Fruit fly (Drosophila melanogaster) whole organism, embryonic: ENCODE data around the gene Arc42.

Experiments used
- CG10462 ChIP-seq: fragments of 200-800 bp; sonication (Bioruptor generic); optimal IDR thresholded peaks from 2 replicates; lab custom pipeline; 2016; ENCODE audit warnings: missing biosample characterization, missing genetic modification characterization
- CG11085 ChIP-seq: fragments of 200-800 bp; sonication (Bioruptor generic); IDR thresholded peaks from 2 replicates; pipeline ENCODE4 v1.3.6; 2022; ENCODE audit warnings: missing biosample characterization, missing genetic modification characterization
- CG11398 ChIP-seq: fragments of 200-800 bp; sonication (Bioruptor generic); optimal IDR thresholded peaks from 2 replicates; lab custom pipeline; 2016; ENCODE audit warnings: missing biosample characterization, missing genetic modification characterization
- CG11504 ChIP-seq: fragments of 200-800 bp; sonication (Bioruptor generic); optimal IDR thresholded peaks from 3 replicates; lab custom pipeline; 2019; ENCODE audit warnings: missing biosample characterization, mild to moderate bottlenecking, missing genetic modification characterization, moderate library complexity
- CG12071 ChIP-seq: fragments of 200-800 bp; sonication (Bioruptor generic); optimal IDR thresholded peaks from 3 replicates; lab custom pipeline; 2018; ENCODE audit warnings: missing biosample characterization, mild to moderate bottlenecking, missing genetic modification characterization
- CG12155 ChIP-seq: fragments of 200-800 bp; sonication (Bioruptor generic); optimal IDR thresholded peaks from 3 replicates; lab custom pipeline; 2016; ENCODE audit warnings: missing biosample characterization, missing genetic modification characterization
- CG1233 ChIP-seq: fragments of 200-800 bp; sonication (Bioruptor generic); optimal IDR thresholded peaks from 4 replicates; lab custom pipeline; 2018; ENCODE audit warnings: missing biosample characterization, mild to moderate bottlenecking, missing genetic modification characterization
- CG12744 ChIP-seq: fragments of 200-800 bp; sonication (Bioruptor generic); optimal IDR thresholded peaks from 2 replicates; lab custom pipeline; 2016; ENCODE audit warnings: missing biosample characterization, missing genetic modification characterization
- CG1529 ChIP-seq: fragments of 200-800 bp; sonication (Bioruptor generic); optimal IDR thresholded peaks from 3 replicates; lab custom pipeline; 2018; ENCODE audit warnings: missing biosample characterization, missing genetic modification characterization
- CG2120 ChIP-seq: fragments of 200-800 bp; sonication (Bioruptor generic); optimal IDR thresholded peaks from 3 replicates; lab custom pipeline; 2016; ENCODE audit warnings: missing biosample characterization, missing genetic modification characterization
- CG3847 ChIP-seq: fragments of 200-800 bp; sonication (Bioruptor generic); IDR thresholded peaks from 2 replicates; pipeline ENCODE4 v1.3.6; 2022; ENCODE audit warnings: missing biosample characterization, missing genetic modification characterization
- CG6765 ChIP-seq: fragments of 200-800 bp; sonication (Bioruptor generic); optimal IDR thresholded peaks from 3 replicates; lab custom pipeline; 2017; ENCODE audit warnings: missing biosample characterization, mild to moderate bottlenecking, missing genetic modification characterization
- CG6813 ChIP-seq: fragments of 200-800 bp; sonication (Bioruptor generic); optimal IDR thresholded peaks from 2 replicates; lab custom pipeline; 2017; ENCODE audit warnings: missing biosample characterization, missing genetic modification characterization, mild to moderate bottlenecking, moderate library complexity, missing genetic modification reagents
- CG7839 ChIP-seq: fragments of 200-800 bp; sonication (Bioruptor generic); optimal IDR thresholded peaks from 3 replicates; lab custom pipeline; 2018; ENCODE audit warnings: missing biosample characterization, mild to moderate bottlenecking, missing genetic modification characterization, moderate library complexity
- CG8089 ChIP-seq: fragments of 200-800 bp; sonication (Bioruptor generic); optimal IDR thresholded peaks from 3 replicates; lab custom pipeline; 2016; ENCODE audit warnings: missing biosample characterization, missing genetic modification characterization
- CG9215 ChIP-seq: fragments of 200-800 bp; sonication (Bioruptor generic); IDR thresholded peaks from 2 replicates; pipeline ENCODE4 v1.3.6; 2022; ENCODE audit warnings: missing biosample characterization, missing genetic modification characterization
- CG9727 ChIP-seq: fragments of 200-800 bp; sonication (Bioruptor generic); optimal IDR thresholded peaks from 3 replicates; lab custom pipeline; 2017; ENCODE audit warnings: missing biosample characterization, mild to moderate bottlenecking, missing genetic modification characterization
- CoRest ChIP-seq: fragments of 200-800 bp; sonication (Bioruptor generic); optimal IDR thresholded peaks from 3 replicates; lab custom pipeline; 2018; ENCODE audit warnings: missing biosample characterization, mild to moderate bottlenecking, missing genetic modification characterization, moderate library complexity
- E2f1 ChIP-seq: fragments of 200-800 bp; sonication (Bioruptor generic); IDR thresholded peaks from 2 replicates; pipeline ENCODE4 v1.3.6; 2022; ENCODE audit warnings: missing biosample characterization, missing genetic modification characterization
- Fer1 ChIP-seq: fragments of 200-800 bp; sonication (Bioruptor generic); optimal IDR thresholded peaks from 2 replicates; lab custom pipeline; 2017; ENCODE audit warnings: missing biosample characterization, mild to moderate bottlenecking, missing genetic modification characterization
- HLH3B ChIP-seq: fragments of 200-800 bp; sonication (Bioruptor generic); IDR thresholded peaks from 2 replicates; pipeline ENCODE4 v1.3.6; 2022; ENCODE audit warnings: missing biosample characterization, missing genetic modification characterization
- Hmr ChIP-seq: fragments of 200-800 bp; sonication (Bioruptor generic); optimal IDR thresholded peaks from 3 replicates; lab custom pipeline; 2017; ENCODE audit warnings: mild to moderate bottlenecking, missing biosample characterization, missing genetic modification reagents, missing genetic modification characterization
- Hsf ChIP-seq: fragments of 200-800 bp; sonication (Bioruptor generic); optimal IDR thresholded peaks from 3 replicates; lab custom pipeline; 2016; ENCODE audit warnings: missing biosample characterization, missing genetic modification characterization
- Jarid2 ChIP-seq: fragments of 200-800 bp; sonication (Bioruptor generic); optimal IDR thresholded peaks from 3 replicates; lab custom pipeline; 2017; ENCODE audit warnings: mild to moderate bottlenecking, missing biosample characterization, missing genetic modification reagents, missing genetic modification characterization
- Lhr ChIP-seq: fragments of 200-800 bp; sonication (Bioruptor generic); optimal IDR thresholded peaks from 3 replicates; lab custom pipeline; 2017; ENCODE audit warnings: mild to moderate bottlenecking, missing biosample characterization, missing genetic modification reagents, missing genetic modification characterization
- Mes4 ChIP-seq: fragments of 200-800 bp; sonication (Bioruptor generic); optimal IDR thresholded peaks from 2 replicates; lab custom pipeline; 2016; ENCODE audit warnings: missing biosample characterization, missing genetic modification characterization
- Nf-YB ChIP-seq: fragments of 200-800 bp; sonication (Bioruptor generic); optimal IDR thresholded peaks from 3 replicates; lab custom pipeline; 2019; ENCODE audit warnings: missing biosample characterization, mild to moderate bottlenecking, missing genetic modification characterization, moderate library complexity
- Pdp1 ChIP-seq, 2 experiments: fragments of 200-800 bp; sonication (Bioruptor generic); optimal IDR thresholded peaks; 3 replicates each; lab custom pipeline; 2016; ENCODE audit warnings: missing biosample characterization in 2 of 2, missing genetic modification characterization in 2 of 2, mild to moderate bottlenecking in 1 of 2, moderate library complexity in 1 of 2
- Ptx1 ChIP-seq: fragments of 200-800 bp; sonication (Bioruptor generic); IDR thresholded peaks from 2 replicates; pipeline ENCODE4 v1.3.6; 2022; ENCODE audit warnings: missing biosample characterization, missing genetic modification characterization
- chm ChIP-seq: fragments of 200-800 bp; sonication (Bioruptor generic); IDR thresholded peaks from 2 replicates; pipeline ENCODE4 v1.3.6; 2022; ENCODE audit warnings: missing biosample characterization, missing genetic modification characterization
- corto ChIP-seq: fragments of 200-800 bp; sonication (Bioruptor generic); optimal IDR thresholded peaks from 2 replicates; lab custom pipeline; 2016; ENCODE audit warnings: missing biosample characterization, mild to moderate bottlenecking, missing genetic modification characterization, moderate library complexity
- dan ChIP-seq: fragments of 200-800 bp; sonication (Bioruptor generic); IDR thresholded peaks from 2 replicates; pipeline ENCODE4 v1.3.6; 2022; ENCODE audit warnings: missing biosample characterization, missing genetic modification characterization
- eve ChIP-seq, 2 experiments: fragments of >200 bp; optimal IDR thresholded peaks; 2 replicates each; lab custom pipeline; 2017; ENCODE audit warnings: missing biosample characterization in 2 of 2, missing genetic modification characterization in 2 of 2
- gem ChIP-seq: fragments of 200-800 bp; sonication (Bioruptor generic); optimal IDR thresholded peaks from 2 replicates; lab custom pipeline; 2019; ENCODE audit warnings: missing biosample characterization, mild to moderate bottlenecking, missing genetic modification characterization, moderate library complexity
- lmd ChIP-seq: fragments of 200-800 bp; sonication (Bioruptor generic); IDR thresholded peaks from 2 replicates; pipeline ENCODE4 v1.3.6; 2022; ENCODE audit warnings: missing biosample characterization, missing genetic modification characterization
- luna ChIP-seq: fragments of 200-800 bp; sonication (Bioruptor generic); optimal IDR thresholded peaks from 2 replicates; lab custom pipeline; 2016; ENCODE audit warnings: missing biosample characterization, missing genetic modification characterization
- nerfin-1 ChIP-seq: fragments of 200-800 bp; sonication (Bioruptor generic); optimal IDR thresholded peaks from 3 replicates; lab custom pipeline; 2019; ENCODE audit warnings: missing biosample characterization, mild to moderate bottlenecking, missing genetic modification characterization, moderate library complexity
- nmo ChIP-seq: fragments of 200-800 bp; sonication (Bioruptor generic); optimal IDR thresholded peaks from 2 replicates; lab custom pipeline; 2018; ENCODE audit warnings: missing biosample characterization, mild to moderate bottlenecking, missing genetic modification characterization, moderate library complexity
- pita ChIP-seq: fragments of 200-800 bp; sonication (Bioruptor generic); optimal IDR thresholded peaks from 2 replicates; lab custom pipeline; 2017; ENCODE audit warnings: missing biosample characterization, mild to moderate bottlenecking, missing genetic modification characterization
- rib ChIP-seq: fragments of 200-800 bp; sonication (Bioruptor generic); IDR thresholded peaks from 2 replicates; pipeline ENCODE4 v1.3.6; 2022; ENCODE audit warnings: missing biosample characterization, missing genetic modification characterization
- row ChIP-seq: fragments of 200-800 bp; sonication (Bioruptor generic); IDR thresholded peaks from 3 replicates; pipeline ENCODE4 v1.3.6; 2022; ENCODE audit warnings: missing biosample characterization, missing genetic modification characterization
- scrt ChIP-seq: fragments of 200-800 bp; sonication (Bioruptor generic); optimal IDR thresholded peaks from 2 replicates; lab custom pipeline; 2018; ENCODE audit warnings: missing biosample characterization, mild to moderate bottlenecking, missing genetic modification characterization, moderate library complexity
- sim ChIP-seq: fragments of 200-800 bp; sonication (Bioruptor generic); IDR thresholded peaks from 2 replicates; pipeline ENCODE4 v1.3.6; 2022; ENCODE audit warnings: missing biosample characterization, missing genetic modification characterization
- so ChIP-seq: fragments of 200-800 bp; sonication (Bioruptor generic); IDR thresholded peaks from 3 replicates; pipeline ENCODE4 v1.3.6; 2022; ENCODE audit warnings: missing biosample characterization, missing genetic modification characterization
- ssp ChIP-seq: fragments of 200-800 bp; sonication (Bioruptor generic); IDR thresholded peaks from 2 replicates; pipeline ENCODE4 v1.3.6; 2022; ENCODE audit warnings: missing biosample characterization, missing genetic modification characterization
- sug ChIP-seq: fragments of 200-800 bp; optimal IDR thresholded peaks from 2 replicates; lab custom pipeline; 2019; ENCODE audit warnings: missing biosample characterization, mild to moderate bottlenecking, missing genetic modification characterization, moderate library complexity
- tll ChIP-seq, 2 experiments: fragments of 200-800 bp in 1 of 2; fragments of >200 bp in 1 of 2; sonication (Bioruptor generic) in 1 of 2; optimal IDR thresholded peaks; 2 replicates each; lab custom pipeline; 2017 to 2019; ENCODE audit warnings: missing biosample characterization in 2 of 2, missing genetic modification characterization in 2 of 2, mild to moderate bottlenecking in 1 of 2, moderate library complexity in 1 of 2
- toy ChIP-seq: fragments of 200-800 bp; sonication (Bioruptor generic); IDR thresholded peaks from 2 replicates; pipeline ENCODE4 v1.3.6; 2022; ENCODE audit warnings: missing biosample characterization, missing genetic modification characterization
- usp ChIP-seq: fragments of >200 bp; optimal IDR thresholded peaks from 2 replicates; lab custom pipeline; 2017; ENCODE audit warnings: missing biosample characterization, missing genetic modification characterization
- zen2 ChIP-seq: fragments of 200-800 bp; sonication (Bioruptor generic); IDR thresholded peaks from 3 replicates; pipeline ENCODE4 v1.3.6; 2022; ENCODE audit warnings: missing biosample characterization, missing genetic modification characterization; ENCODE audit not compliant: partially characterized antibody

The Arc42 gene

dm6 chr3R:19890340-19890998, 12.9 kb downstream of the Arc42 start, which contains the start of gene CG4733 (continued):
- peak; percentile 60 for TF ChIP-seq Jarid2 (GFP tag; lab: Kevin White, UChicago)
- no peak for TF ChIP-seq CG9727
- TF ChIP-seq ssp = no peak
- TF ChIP-seq CG1529 (GFP tag; lab: Kevin White, UChicago) = no peak
- TF ChIP-seq E2f1 = no peak
- TF ChIP-seq tll (GFP tag; optimal IDR thresholded peaks at IDR 0.05; lab: Kevin White, UChicago) = no peak
- no peak for TF ChIP-seq CG11085
- no peak for TF ChIP-seq dan (GFP tag; lab: Robert Waterston, UW)
- no peak for TF ChIP-seq CG12744
- no peak for TF ChIP-seq CG11398
- no peak for TF ChIP-seq nerfin-1
- TF ChIP-seq zen2 (GFP tag; lab: Robert Waterston, UW) = peak; percentile 57; the same call in 2 of the 3 replicates
- TF ChIP-seq CG1233 (GFP tag; lab: Kevin White, UChicago) = no peak
- TF ChIP-seq eve (GFP tag; optimal IDR thresholded peaks at IDR 0.05; lab: Kevin White, UChicago) = no peak
- TF ChIP-seq nmo (GFP tag; lab: Kevin White, UChicago) = peak; percentile 1
- no peak for TF ChIP-seq Hmr (GFP tag; lab: Kevin White, UChicago)
- TF ChIP-seq lmd = no peak
- no peak for TF ChIP-seq Fer1 (GFP tag; lab: Kevin White, UChicago)
- TF ChIP-seq CG12155 (GFP tag; lab: Kevin White, UChicago) = peak; percentile 3
- no peak for TF ChIP-seq Mes4
- peak; percentile 91 for TF ChIP-seq row (GFP tag; lab: Robert Waterston, UW)
- TF ChIP-seq sim (GFP tag; lab: Robert Waterston, UW) = no peak
- TF ChIP-seq corto (GFP tag; lab: Kevin White, UChicago) = no peak
- TF ChIP-seq CG12071 (GFP tag; lab: Kevin White, UChicago) = no peak
- no peak for TF ChIP-seq CG10462 (GFP tag; lab: Kevin White, UChicago)
- TF ChIP-seq luna (GFP tag; lab: Kevin White, UChicago) = no peak
- peak; percentile 24 for TF ChIP-seq CG11504 (tag; lab: Kevin White, UChicago)
- TF ChIP-seq usp (GFP tag; lab: Kevin White, UChicago) = no peak
- no peak for TF ChIP-seq Pdp1 (GFP tag; optimal IDR thresholded peaks at IDR 0.05; lab: Kevin White, UChicago)
- TF ChIP-seq rib = no peak
- TF ChIP-seq toy (GFP tag; lab: Robert Waterston, UW) = no peak
- TF ChIP-seq so (GFP tag; lab: Robert Waterston, UW) = peak; percentile 71; the same call in 1 of the 3 replicates
- no peak for TF ChIP-seq Hsf (GFP tag; lab: Kevin White, UChicago)
- no peak for TF ChIP-seq pita
- peak; percentile 5 for TF ChIP-seq Nf-YB (GFP tag; lab: Kevin White, UChicago)
- no peak for TF ChIP-seq Ptx1 (GFP tag; lab: Robert Waterston, UW)
- peak; percentile 58 for TF ChIP-seq sug (tag; lab: Kevin White, UChicago)
- no peak for TF ChIP-seq Lhr
- TF ChIP-seq CG2120 = peak; percentile 32
- TF ChIP-seq gem (tag; lab: Kevin White, UChicago) = peak; percentile 43
- peak; percentile 44 for TF ChIP-seq CoRest (tag; lab: Kevin White, UChicago)
- TF ChIP-seq CG3847 = 0 out of 2 replicates have a peak, but pooled peaks have one; percentile 13
- TF ChIP-seq CG6765 = no peak
- TF ChIP-seq CG7839 (tag; lab: Kevin White, UChicago) = peak; percentile 10
- TF ChIP-seq HLH3B (GFP tag; lab: Robert Waterston, UW) = no peak
- TF ChIP-seq CG9215 (GFP tag; lab: Robert Waterston, UW) = no peak
- TF ChIP-seq CG6813 (GFP tag; lab: Kevin White, UChicago) = no peak
- TF ChIP-seq chm (GFP tag; lab: Robert Waterston, UW) = no peak
- TF ChIP-seq CG8089 (GFP tag; lab: Kevin White, UChicago) = no peak
- no peak for TF ChIP-seq scrt
